Fruit fly (Drosophila melanogaster): ENCODE results near the gene CG13733.

The CG13733 gene

dm6 chr3L:17428779-17429178 lies 49.9 kb downstream of the CG13733 start, which contains the start of gene Gorab (continued):
- peak; percentile 94 for TF ChIP-seq sisA (GFP tag; IDR thresholded peaks at IDR 0.05)
- peak; percentile 32 for TF ChIP-seq shn (GFP tag; optimal IDR thresholded peaks at IDR 0.05)
- TF ChIP-seq CG17612 (GFP tag; IDR thresholded peaks at IDR 0.05): peak; percentile 83
- peak; percentile 50 for TF ChIP-seq ATbp (GFP tag; optimal IDR thresholded peaks at IDR 0.05)
- peak; percentile 86 for TF ChIP-seq fd3F (GFP tag; optimal IDR thresholded peaks at IDR 0.05)
- peak; percentile 85 for TF ChIP-seq CG10267 (tag; optimal IDR thresholded peaks at IDR 0.05)
- peak; percentile 52 for TF ChIP-seq Deaf1 (tag; optimal IDR thresholded peaks at IDR 0.05)
- TF ChIP-seq CG3163 (GFP tag; optimal IDR thresholded peaks at IDR 0.05): peak; percentile 24
- TF ChIP-seq CG7357 (GFP tag; IDR thresholded peaks at IDR 0.05): peak; percentile 99
- TF ChIP-seq CG1602 (GFP tag; optimal IDR thresholded peaks at IDR 0.05): peak; percentile 93
- peak; percentile 97 for TF ChIP-seq CG14441 (GFP tag; IDR thresholded peaks at IDR 0.05)
- TF ChIP-seq vnd (GFP tag; IDR thresholded peaks at IDR 0.05; ENCODE audit: partially characterized antibody): no peak
- no peak for TF ChIP-seq Dfd (GFP tag; optimal IDR thresholded peaks at IDR 0.05)
- TF ChIP-seq Doc2 (GFP tag; IDR thresholded peaks at IDR 0.05): peak; percentile 75; the same call in 1 of the 2 replicates
- TF ChIP-seq amos (GFP tag; IDR thresholded peaks at IDR 0.05; ENCODE audit: partially characterized antibody): peak; percentile 54
- TF ChIP-seq CG31365 (tag; optimal IDR thresholded peaks at IDR 0.05): no peak
- peak; percentile 38; the same call in 1 of the 3 replicates for TF ChIP-seq CG14860 (GFP tag; IDR thresholded peaks at IDR 0.05; ENCODE audit: partially characterized antibody)
- peak; percentile 98 for TF ChIP-seq slbo (GFP tag; IDR thresholded peaks at IDR 0.05)
- peak; percentile 87 for TF ChIP-seq ken (GFP tag; IDR thresholded peaks at IDR 0.05)
- no peak for TF ChIP-seq zf30C (GFP tag; optimal IDR thresholded peaks at IDR 0.05)
- no peak for TF ChIP-seq Hr78 (GFP tag; optimal IDR thresholded peaks at IDR 0.05)
- peak; percentile 21 for TF ChIP-seq CG1792 (GFP tag; optimal IDR thresholded peaks at IDR 0.05)
- peak; percentile 77 for TF ChIP-seq CG7271 (tag; optimal IDR thresholded peaks at IDR 0.05)
- peak; percentile 87 for TF ChIP-seq Max (GFP tag; optimal IDR thresholded peaks at IDR 0.05)
- TF ChIP-seq CG31388 (GFP tag; optimal IDR thresholded peaks at IDR 0.05): peak; percentile 73
- peak; percentile 86 for TF ChIP-seq CG15514 (GFP tag; optimal IDR thresholded peaks at IDR 0.05)
- TF ChIP-seq zfh2 (GFP tag; optimal IDR thresholded peaks at IDR 0.05): peak; percentile 67
- TF ChIP-seq NC2α (GFP tag; optimal IDR thresholded peaks at IDR 0.05): no peak
- TF ChIP-seq CG15073 (GFP tag; optimal IDR thresholded peaks at IDR 0.05): peak; percentile 71
- TF ChIP-seq ttk (GFP tag; IDR thresholded peaks at IDR 0.05): peak; percentile 95
- peak; percentile 85 for TF ChIP-seq CG2678 (tag; optimal IDR thresholded peaks at IDR 0.05)
- TF ChIP-seq seq (GFP tag; IDR thresholded peaks at IDR 0.05): peak; percentile 90
- peak; percentile 20 for TF ChIP-seq gfzf (GFP tag; optimal IDR thresholded peaks at IDR 0.05)
- no peak for TF ChIP-seq CG10565 (GFP tag; optimal IDR thresholded peaks at IDR 0.05)
- peak; percentile 92 for TF ChIP-seq bcd (GFP tag; optimal IDR thresholded peaks at IDR 0.05)
- TF ChIP-seq CG12071 (GFP tag; optimal IDR thresholded peaks at IDR 0.05): no peak
- no peak for TF ChIP-seq abd-A (tag; optimal IDR thresholded peaks at IDR 0.05)
- TF ChIP-seq ham (GFP tag; IDR thresholded peaks at IDR 0.05): 0 out of 2 replicates have a peak, but pooled peaks have one; percentile 45
- TF ChIP-seq lola (GFP tag; optimal IDR thresholded peaks at IDR 0.05): peak in 1 of 3 experiments; percentile 86
- peak; percentile 7 for TF ChIP-seq Antp (GFP tag; optimal IDR thresholded peaks at IDR 0.05)
- TF ChIP-seq grn (GFP tag; optimal IDR thresholded peaks at IDR 0.05): peak; percentile 77
- TF ChIP-seq ERR (GFP tag; optimal IDR thresholded peaks at IDR 0.05): peak; percentile 32
- peak; percentile 55 for TF ChIP-seq CG33557 (GFP tag; optimal IDR thresholded peaks at IDR 0.05)
- peak; percentile 91 for TF ChIP-seq CG17802 (tag; optimal IDR thresholded peaks at IDR 0.05)
- TF ChIP-seq Hr51 (GFP tag; optimal IDR thresholded peaks at IDR 0.05): peak; percentile 77 to 82
- no peak for TF ChIP-seq pros (GFP tag; optimal IDR thresholded peaks at IDR 0.05)
- peak; percentile 91 for TF ChIP-seq cas (GFP tag; IDR thresholded peaks at IDR 0.05)
- TF ChIP-seq CG12942 (GFP tag; optimal IDR thresholded peaks at IDR 0.05): peak; percentile 90
- peak; percentile 76 for TF ChIP-seq BEAF-32 (GFP tag; optimal IDR thresholded peaks at IDR 0.05)
- TF ChIP-seq CG11456 (GFP tag; IDR thresholded peaks at IDR 0.05): peak; percentile 96
